Worm (Caenorhabditis elegans): ENCODE measurements around the gene C44B11.4.

C44B11.4 gene

ce11 chrIII:3174985-3175384 lies 31.4 kb upstream of the C44B11.4 start, which contains the start of gene R148.3 (continued):
- TF ChIP-seq nhr-237 (tag; optimal IDR thresholded peaks at IDR 0.05) (no peak), unc-39 (tag; optimal IDR thresholded peaks at IDR 0.05) (no peak), hmg-11 (tag; optimal IDR thresholded peaks at IDR 0.05) (peak; percentile 81), nhr-77 (tag; optimal IDR thresholded peaks at IDR 0.05) (no peak), ceh-82 (tag; optimal IDR thresholded peaks at IDR 0.05) (no peak), elt-2 (tag; optimal IDR thresholded peaks at IDR 0.05) (peak; percentile 8), eor-1 (tag; optimal IDR thresholded peaks at IDR 0.05) (no peak), pha-4 (tag; optimal IDR thresholded peaks at IDR 0.05) (peak; percentile 52), nhr-28 (tag; optimal IDR thresholded peaks at IDR 0.05) (no peak), elt-3 (tag; optimal IDR thresholded peaks at IDR 0.05) (no peak), nfya-1 (tag; optimal IDR thresholded peaks at IDR 0.05; ENCODE audit: insufficient read depth) (peak; percentile 58), mml-1 (tag; optimal IDR thresholded peaks at IDR 0.05) (no peak), R02D3.7 (tag; optimal IDR thresholded peaks at IDR 0.05) (peak; percentile 29), egl-5 (tag; optimal IDR thresholded peaks at IDR 0.05) (no peak), nhr-12 (tag; optimal IDR thresholded peaks at IDR 0.05) (no peak), jun-1 (tag; optimal IDR thresholded peaks at IDR 0.05) (no peak), nhr-43 (tag; optimal IDR thresholded peaks at IDR 0.05; ENCODE audit: poor library complexity, severe bottlenecking) (peak; percentile 32)

DNA sequence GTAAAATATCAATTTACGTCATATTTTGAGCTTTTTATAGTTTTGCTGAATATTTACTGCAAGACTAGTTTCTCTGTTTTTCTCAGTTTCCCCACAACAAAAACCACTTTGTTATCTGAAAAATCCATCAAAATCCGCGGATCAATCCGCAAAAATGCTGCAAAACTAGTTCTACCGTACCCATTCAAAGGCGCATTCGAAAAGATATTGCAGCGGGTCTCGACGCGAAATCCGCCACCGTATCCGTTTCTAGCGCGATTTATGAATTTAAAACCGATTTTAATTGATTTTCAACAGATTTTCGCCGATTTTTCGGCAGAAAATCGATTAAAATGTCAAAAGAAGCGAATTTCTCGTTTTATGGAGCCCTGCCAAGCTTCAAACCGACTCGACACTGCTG lies 27.8 kb upstream of the C44B11.4 start, which contains the start of gene R148.4:
Gene R148.4, plus strand, starts transcription at position 211 of the 400 bp plus-strand sequence.
- TF ChIP-seq nhr-23 (tag; optimal IDR thresholded peaks at IDR 0.05) (no peak), elt-3 (tag; optimal IDR thresholded peaks at IDR 0.05) (no peak), lsy-12 (tag; optimal IDR thresholded peaks at IDR 0.05) (no peak), eor-1 (tag; optimal IDR thresholded peaks at IDR 0.05) (no peak), ztf-4 (tag; optimal IDR thresholded peaks at IDR 0.05) (no peak)

DNA sequence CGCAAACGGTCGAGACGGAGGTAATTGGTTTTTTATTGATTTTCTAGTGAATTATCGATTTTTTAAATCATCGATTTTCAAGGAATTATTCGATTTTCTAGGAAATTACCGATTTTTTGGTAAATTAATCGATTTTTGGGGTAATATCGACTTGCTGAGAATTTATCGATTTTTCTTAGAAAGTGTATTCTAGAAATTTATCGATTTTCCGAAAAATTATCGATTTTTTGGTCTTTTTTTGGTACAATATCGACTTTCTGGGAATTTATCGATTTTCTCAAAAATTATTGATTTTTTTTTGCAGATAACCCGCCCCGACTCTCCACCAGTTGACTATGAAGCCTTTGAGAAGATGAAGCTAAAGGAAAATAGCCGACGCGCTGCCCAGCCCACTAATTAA lies 27.0 kb upstream of the C44B11.4 start:
- TF ChIP-seq snpc-4 (tag; optimal IDR thresholded peaks at IDR 0.05): no peak
- TF ChIP-seq ceh-28 (tag; optimal IDR thresholded peaks at IDR 0.05): peak; percentile 97
- TF ChIP-seq ztf-4 (tag; optimal IDR thresholded peaks at IDR 0.05): no peak

- no peak for TF ChIP-seq mdl-1 (tag; optimal IDR thresholded peaks at IDR 0.05)
- TF ChIP-seq zag-1 (tag; optimal IDR thresholded peaks at IDR 0.05): no peak
- no peak for TF ChIP-seq sea-2 (GFP tag; optimal IDR thresholded peaks at IDR 0.05)
- no peak for TF ChIP-seq elt-1 (tag; optimal IDR thresholded peaks at IDR 0.05)
- no peak for TF ChIP-seq nhr-76 (tag; optimal IDR thresholded peaks at IDR 0.05)
- no peak for TF ChIP-seq aly-2 (tag; optimal IDR thresholded peaks at IDR 0.05)
- TF ChIP-seq ztf-4 (tag; optimal IDR thresholded peaks at IDR 0.05): no peak
- no peak for TF ChIP-seq nhr-237 (tag; optimal IDR thresholded peaks at IDR 0.05)
- TF ChIP-seq unc-62 (GFP tag; optimal IDR thresholded peaks at IDR 0.05): no peak
Observed at ce11 chrIII:3169279-3169678, 25.7 kb upstream of the C44B11.4 start.

DNA sequence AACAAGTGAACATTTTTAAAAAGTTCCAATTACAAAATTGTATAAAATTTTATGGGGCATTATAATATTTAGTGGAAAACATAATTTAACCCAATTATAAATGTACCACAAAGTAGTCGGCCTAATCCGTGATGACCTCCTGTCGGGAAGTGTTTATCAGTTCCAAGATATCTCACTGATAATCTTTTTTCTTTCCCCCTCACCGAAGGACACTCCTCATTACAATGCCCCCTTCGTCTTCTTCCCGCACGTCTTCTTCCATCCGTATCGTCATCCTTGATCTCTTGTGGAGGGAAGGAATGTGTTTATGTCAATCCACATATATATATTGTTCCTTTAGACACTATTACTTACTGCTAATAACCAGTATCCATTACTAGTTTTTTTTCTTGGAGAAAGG lies 21.8 kb upstream of the C44B11.4 start, which contains the start of gene R148.5:
Gene R148.5, plus strand, starts transcription at position 331 of the 400 bp plus-strand sequence.
- TF ChIP-seq hmg-11 (tag; optimal IDR thresholded peaks at IDR 0.05) (no peak), elt-1 (tag; optimal IDR thresholded peaks at IDR 0.05) (peak; percentile 14)

DNA sequence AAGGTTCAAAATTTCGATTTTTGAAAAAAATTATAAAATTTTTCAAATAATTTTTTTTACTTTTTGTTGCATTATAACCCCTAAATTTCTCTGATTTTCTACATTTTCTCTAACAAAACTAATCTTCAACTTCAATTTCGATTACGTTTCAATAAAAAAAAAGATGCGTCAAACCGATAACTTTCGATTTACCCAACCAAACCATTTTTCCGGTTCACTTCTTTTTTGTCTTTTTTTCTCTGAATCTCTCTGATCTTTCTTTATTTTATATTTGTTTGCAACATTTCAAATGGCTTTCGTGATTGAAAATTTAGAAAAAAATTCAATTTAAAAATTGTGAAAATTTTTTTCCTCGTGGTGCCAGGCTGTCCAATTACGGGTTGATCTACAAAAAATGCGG lies 19.9 kb upstream of the C44B11.4 start:
- TF ChIP-seq tbx-2 (tag; optimal IDR thresholded peaks at IDR 0.05): no peak
- TF ChIP-seq fkh-10 (GFP tag; optimal IDR thresholded peaks at IDR 0.05): no peak
- TF ChIP-seq fkh-2 (tag; optimal IDR thresholded peaks at IDR 0.05): no peak
- TF ChIP-seq egl-27 (tag; optimal IDR thresholded peaks at IDR 0.05): no peak
- TF ChIP-seq ceh-82 (tag; optimal IDR thresholded peaks at IDR 0.05): no peak
- no peak for TF ChIP-seq R02D3.7 (tag; optimal IDR thresholded peaks at IDR 0.05)
- TF ChIP-seq ceh-9 (tag; optimal IDR thresholded peaks at IDR 0.05): no peak
- TF ChIP-seq unc-62 (GFP tag; optimal IDR thresholded peaks at IDR 0.05): no peak
- TF ChIP-seq nhr-76 (tag; optimal IDR thresholded peaks at IDR 0.05): no peak
- TF ChIP-seq ceh-28 (tag; optimal IDR thresholded peaks at IDR 0.05): no peak
- TF ChIP-seq nhr-11 (tag; optimal IDR thresholded peaks at IDR 0.05): no peak
- TF ChIP-seq ztf-11 (tag; optimal IDR thresholded peaks at IDR 0.05): no peak
- TF ChIP-seq ZK546.5 (tag; optimal IDR thresholded peaks at IDR 0.05): no peak
- no peak for TF ChIP-seq nhr-67 (tag; optimal IDR thresholded peaks at IDR 0.05)
- TF ChIP-seq elt-1 (tag; optimal IDR thresholded peaks at IDR 0.05): no peak
- TF ChIP-seq lsy-12 (tag; optimal IDR thresholded peaks at IDR 0.05): no peak
